Worm (Caenorhabditis elegans) whole organism, L1 larva: Measurements from ENCODE around the gene F59E12.17.

Source experiments
- C04F5.9 ChIP-seq: sonication (generic microtip); optimal IDR thresholded peaks from 2 replicates; lab custom pipeline; 2016; ENCODE audit warnings: missing genetic modification characterization, missing compliant biosample characterization
- C16A3.4 ChIP-seq: fragments of 150-350 bp; optimal IDR thresholded peaks from 2 replicates; lab custom pipeline; 2014; ENCODE audit warnings: missing biosample characterization, missing genetic modification characterization
- aly-2 ChIP-seq: fragments of 150-350 bp; optimal IDR thresholded peaks from 2 replicates; lab custom pipeline; 2014; ENCODE audit warnings: missing biosample characterization, missing genetic modification characterization
- ama-1 ChIP-seq: fragments of 150-350 bp; optimal IDR thresholded peaks from 2 replicates; lab custom pipeline; 2014
- ceh-8 ChIP-seq: fragments of 200-800 bp; sonication (Bioruptor generic); optimal IDR thresholded peaks from 2 replicates; lab custom pipeline; 2018; ENCODE audit warnings: mild to moderate bottlenecking, missing genetic modification characterization, moderate library complexity, missing compliant biosample characterization
- ceh-82 ChIP-seq, 3 experiments: fragments of 150-350 bp in 1 of 3; sonication (generic microtip) in 2 of 3; optimal IDR thresholded peaks; 2 replicates each; lab custom pipeline; 2014 to 2017; ENCODE audit warnings: missing biosample characterization in 3 of 3, missing genetic modification characterization in 3 of 3
- ceh-90 ChIP-seq: sonication (generic microtip); optimal IDR thresholded peaks from 2 replicates; lab custom pipeline; 2016; ENCODE audit warnings: missing genetic modification characterization, missing compliant biosample characterization
- dsc-1 ChIP-seq: sonication (generic microtip); optimal IDR thresholded peaks from 2 replicates; lab custom pipeline; 2016; ENCODE audit warnings: mild to moderate bottlenecking, missing genetic modification characterization, missing compliant biosample characterization
- efl-1 ChIP-seq, 4 experiments: fragments of 150-350 bp; optimal IDR thresholded peaks in 3 of 4; peaks in 1 of 4; 1 replicate in 1 of 4; 2 replicates in 3 of 4; lab custom pipeline; 2014; ENCODE audit warnings: missing biosample characterization in 2 of 4, missing genetic modification characterization in 2 of 4, missing genetic modification reagents in 2 of 4
- efl-3 ChIP-seq: fragments of 200-800 bp; sonication (Bioruptor generic); optimal IDR thresholded peaks from 2 replicates; lab custom pipeline; 2018; ENCODE audit warnings: mild to moderate bottlenecking, missing genetic modification characterization, missing compliant biosample characterization
- egl-13 ChIP-seq: sonication (generic microtip); optimal IDR thresholded peaks from 2 replicates; lab custom pipeline; 2016; ENCODE audit warnings: missing genotype, missing genetic modification reagents, missing genetic modification characterization, missing compliant biosample characterization
- egl-27 ChIP-seq, 2 experiments: fragments of 150-350 bp in 1 of 2; sonication (generic microtip); optimal IDR thresholded peaks; 3 replicates each; lab custom pipeline; 2017 to 2018; ENCODE audit warnings: missing biosample characterization in 2 of 2, missing genetic modification characterization in 2 of 2, missing genetic modification reagents in 2 of 2
- elt-2 ChIP-seq: sonication (generic microtip); optimal IDR thresholded peaks from 2 replicates; lab custom pipeline; 2016; ENCODE audit warnings: missing genetic modification characterization, mild to moderate bottlenecking, inconsistent platforms, missing compliant biosample characterization, missing genetic modification reagents
- ets-5 ChIP-seq: fragments of 200-800 bp; sonication (Bioruptor generic); IDR thresholded peaks from 2 replicates; pipeline ENCODE4 v1.3.6; 2022; ENCODE audit warnings: missing genetic modification characterization, missing compliant biosample characterization
- fkh-4 ChIP-seq: sonication (generic microtip); optimal IDR thresholded peaks from 2 replicates; lab custom pipeline; 2016; ENCODE audit warnings: missing compliant biosample characterization, missing genetic modification characterization, borderline replicate concordance
- hpl-2 ChIP-seq: fragments of 150-350 bp; optimal IDR thresholded peaks from 2 replicates; lab custom pipeline; 2014; ENCODE audit warnings: missing biosample characterization, missing genetic modification reagents, missing genetic modification characterization
- irx-1 ChIP-seq: sonication (generic microtip); optimal IDR thresholded peaks from 2 replicates; lab custom pipeline; 2016; ENCODE audit warnings: missing genetic modification characterization, missing compliant biosample characterization
- jun-1 ChIP-seq: fragments of 150-350 bp; optimal IDR thresholded peaks from 2 replicates; lab custom pipeline; 2014; ENCODE audit warnings: missing biosample characterization, missing genetic modification reagents, missing genetic modification characterization
- lin-35 ChIP-seq, 2 experiments: fragments of 150-350 bp; optimal IDR thresholded peaks; 2 replicates each; lab custom pipeline; 2014; ENCODE audit warnings: missing biosample characterization in 2 of 2, missing genetic modification characterization in 2 of 2, missing genetic modification reagents in 2 of 2
- lir-3 ChIP-seq: sonication (generic microtip); optimal IDR thresholded peaks from 2 replicates; lab custom pipeline; 2016; ENCODE audit warnings: mild to moderate bottlenecking, missing genetic modification characterization, moderate library complexity, missing compliant biosample characterization; ENCODE audit not compliant: poor library complexity
- lsy-2 ChIP-seq, 2 experiments: fragments of 150-350 bp; optimal IDR thresholded peaks; 2 replicates each; lab custom pipeline; 2014; ENCODE audit warnings: missing biosample characterization in 2 of 2, missing genetic modification characterization in 2 of 2
- mab-9 ChIP-seq: fragments of 200-800 bp; sonication (Bioruptor generic); IDR thresholded peaks from 2 replicates; pipeline ENCODE4 v1.3.6; 2022; ENCODE audit warnings: missing genetic modification reagents, missing genetic modification characterization, missing compliant biosample characterization
- mef-2 ChIP-seq: fragments of 150-350 bp; optimal IDR thresholded peaks from 2 replicates; lab custom pipeline; 2014; ENCODE audit warnings: missing biosample characterization, missing genetic modification characterization
- mep-1 ChIP-seq: fragments of 150-350 bp; optimal IDR thresholded peaks from 2 replicates; lab custom pipeline; 2014; ENCODE audit warnings: missing biosample characterization, missing genetic modification characterization
- nhr-12 ChIP-seq: sonication (generic microtip); optimal IDR thresholded peaks from 2 replicates; lab custom pipeline; 2017; ENCODE audit warnings: missing biosample characterization, missing genetic modification characterization
- nhr-237 ChIP-seq: fragments of 150-350 bp; optimal IDR thresholded peaks from 2 replicates; lab custom pipeline; 2014; ENCODE audit warnings: missing biosample characterization, missing genetic modification characterization
- nhr-77 ChIP-seq: fragments of 150-350 bp; optimal IDR thresholded peaks from 2 replicates; lab custom pipeline; 2014; ENCODE audit warnings: missing biosample characterization, missing genetic modification characterization
- nhr-84 ChIP-seq: sonication (generic microtip); optimal IDR thresholded peaks from 2 replicates; lab custom pipeline; 2017; ENCODE audit warnings: missing biosample characterization, missing genetic modification characterization
- pax-3 ChIP-seq: fragments of 200-800 bp; sonication (Bioruptor generic); optimal IDR thresholded peaks from 2 replicates; lab custom pipeline; 2018; ENCODE audit warnings: mild to moderate bottlenecking, missing genetic modification characterization, moderate library complexity, missing compliant biosample characterization
- sptf-1 ChIP-seq: fragments of 150-350 bp; optimal IDR thresholded peaks from 2 replicates; lab custom pipeline; 2014; ENCODE audit warnings: missing biosample characterization, missing genetic modification characterization
- tbx-2 ChIP-seq: sonication (generic microtip); optimal IDR thresholded peaks from 2 replicates; lab custom pipeline; 2016; ENCODE audit warnings: missing genetic modification characterization, missing compliant biosample characterization
- unc-30 ChIP-seq: sonication (generic microtip); optimal IDR thresholded peaks from 2 replicates; lab custom pipeline; 2017; ENCODE audit warnings: missing biosample characterization, missing genetic modification characterization
- unc-62 ChIP-seq: fragments of 150-350 bp; optimal IDR thresholded peaks from 2 replicates; lab custom pipeline; 2014; ENCODE audit warnings: missing biosample characterization, missing genetic modification reagents, missing genetic modification characterization
- zag-1 ChIP-seq: fragments of 150-350 bp; optimal IDR thresholded peaks from 2 replicates; lab custom pipeline; 2014; ENCODE audit warnings: missing biosample characterization, missing genetic modification characterization
- zip-4 ChIP-seq: fragments of 200-800 bp; sonication (Bioruptor generic); optimal IDR thresholded peaks from 2 replicates; lab custom pipeline; 2018; ENCODE audit warnings: mild to moderate bottlenecking, missing genetic modification characterization, moderate library complexity, missing compliant biosample characterization
- ztf-11 ChIP-seq, 2 experiments: sonication (generic microtip); optimal IDR thresholded peaks; 2 replicates each; lab custom pipeline; 2016 to 2017; ENCODE audit warnings: missing genetic modification characterization in 2 of 2, missing biosample characterization in 1 of 2, missing compliant biosample characterization in 1 of 2
- ztf-4 ChIP-seq: fragments of 150-350 bp; optimal IDR thresholded peaks from 2 replicates; lab custom pipeline; 2014; ENCODE audit warnings: missing biosample characterization, missing genetic modification characterization

The F59E12.17 gene

DNA sequence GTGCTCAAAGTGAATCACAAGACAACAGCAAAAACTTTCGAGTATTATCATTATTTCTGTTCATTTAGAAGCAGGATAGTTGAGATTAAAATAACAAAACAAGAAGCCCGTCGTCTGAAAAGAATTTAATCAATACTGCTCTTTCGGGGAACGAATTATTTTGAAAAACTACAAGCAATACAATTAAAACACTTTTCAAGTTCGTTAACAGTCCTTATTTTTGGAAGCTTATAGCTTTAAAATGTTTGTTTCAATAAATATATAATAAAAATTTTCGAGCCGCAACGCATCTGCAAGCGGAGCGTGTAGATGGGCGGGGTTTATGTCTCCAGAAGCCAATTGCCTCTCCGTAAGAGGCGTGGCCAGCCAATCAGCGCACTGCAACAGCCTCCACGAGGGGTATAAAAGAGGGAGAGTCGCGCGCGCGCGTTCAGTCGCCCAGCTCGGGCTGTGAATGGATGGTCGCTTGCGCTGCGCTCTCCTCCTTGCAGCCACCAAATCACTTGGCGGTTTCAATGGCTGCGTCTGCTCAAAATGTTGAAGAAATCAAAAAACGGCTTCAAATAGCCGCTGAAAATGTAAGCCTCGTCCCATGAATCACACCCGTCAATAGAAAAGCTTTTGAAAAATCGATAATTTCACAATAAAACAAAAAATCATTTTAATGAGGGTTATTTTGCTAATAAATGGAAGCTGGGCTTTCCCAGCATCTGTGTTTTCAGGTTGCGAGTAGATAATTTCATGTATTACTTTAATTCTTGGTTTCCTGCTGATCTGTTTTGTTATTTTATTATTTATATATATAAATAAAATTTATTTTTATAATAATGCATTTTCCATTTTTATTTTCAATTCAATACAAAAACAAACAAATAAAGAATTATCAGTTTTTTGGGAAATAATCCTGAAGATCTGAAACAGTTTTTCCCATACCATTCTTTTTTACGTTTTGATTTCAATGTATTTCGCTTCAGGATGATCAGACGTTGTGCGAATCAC, 11.8 kb upstream of the F59E12.17 start, which contains the start of the genes ift-43 and mdt-26 (continued):
- no peak for TF ChIP-seq unc-62 (GFP tag; lab: Kevin White, UChicago)
- TF ChIP-seq elt-2 (tag; lab: Kevin White, UChicago): peak; percentile 57
- peak; percentile 28 for TF ChIP-seq fkh-4
- TF ChIP-seq egl-13: peak; percentile 85
- TF ChIP-seq ama-1: peak; percentile 99
- TF ChIP-seq zag-1 (tag; lab: Kevin White, UChicago): no peak
- peak; percentile 82 for TF ChIP-seq jun-1 (tag; lab: Kevin White, UChicago)
- peak; percentile 17 to 89 (median 77) for TF ChIP-seq ceh-82 (tag; optimal IDR thresholded peaks at IDR 0.05; lab: Kevin White, UChicago)
- TF ChIP-seq C04F5.9 (tag; lab: Kevin White, UChicago): peak; percentile 56
- no peak for TF ChIP-seq nhr-84 (tag; lab: Kevin White, UChicago)
- TF ChIP-seq nhr-237 (tag; lab: Kevin White, UChicago): peak; percentile 74
- peak; percentile 87 for TF ChIP-seq irx-1 (tag; lab: Kevin White, UChicago)
- TF ChIP-seq nhr-77: peak; percentile 66
- peak; percentile 44 for TF ChIP-seq aly-2
- no peak for TF ChIP-seq ets-5 (GFP tag; lab: Robert Waterston, UW)
- no peak for TF ChIP-seq nhr-12 (tag; lab: Kevin White, UChicago)
- TF ChIP-seq efl-3 (GFP tag; lab: Kevin White, UChicago): peak; percentile 74
- peak; percentile 49 for TF ChIP-seq hpl-2 (GFP tag; lab: Kevin White, UChicago)
- TF ChIP-seq egl-27 (tag; optimal IDR thresholded peaks at IDR 0.05; lab: Kevin White, UChicago): no peak
- peak; percentile 77 for TF ChIP-seq zip-4 (GFP tag; lab: Kevin White, UChicago)
- TF ChIP-seq ztf-11 (tag; optimal IDR thresholded peaks at IDR 0.05; lab: Kevin White, UChicago): peak in 1 of 2 experiments; percentile 82
- TF ChIP-seq lsy-2 (tag; optimal IDR thresholded peaks at IDR 0.05; lab: Kevin White, UChicago): peak; percentile 83 to 90
- no peak for TF ChIP-seq unc-30 (tag; lab: Kevin White, UChicago)
- TF ChIP-seq mef-2: no peak
- peak; percentile 53 for TF ChIP-seq pax-3 (tag; lab: Kevin White, UChicago)
- peak; percentile 77 to 79 for TF ChIP-seq lin-35 (GFP tag; optimal IDR thresholded peaks at IDR 0.05; lab: Kevin White, UChicago)
- TF ChIP-seq mep-1 (tag; lab: Kevin White, UChicago): peak; percentile 74
- TF ChIP-seq mab-9: peak; percentile 80
- peak; percentile 53 for TF ChIP-seq lir-3 (tag; lab: Kevin White, UChicago)
- TF ChIP-seq C16A3.4 (tag; lab: Kevin White, UChicago): peak; percentile 76
- peak; percentile 73 for TF ChIP-seq ztf-4 (tag; lab: Kevin White, UChicago)
- TF ChIP-seq ceh-90 (tag; lab: Kevin White, UChicago): no peak
- no peak for TF ChIP-seq sptf-1 (tag; lab: Kevin White, UChicago)
- peak; percentile 93 for TF ChIP-seq dsc-1
- TF ChIP-seq ceh-8: peak; percentile 58

DNA sequence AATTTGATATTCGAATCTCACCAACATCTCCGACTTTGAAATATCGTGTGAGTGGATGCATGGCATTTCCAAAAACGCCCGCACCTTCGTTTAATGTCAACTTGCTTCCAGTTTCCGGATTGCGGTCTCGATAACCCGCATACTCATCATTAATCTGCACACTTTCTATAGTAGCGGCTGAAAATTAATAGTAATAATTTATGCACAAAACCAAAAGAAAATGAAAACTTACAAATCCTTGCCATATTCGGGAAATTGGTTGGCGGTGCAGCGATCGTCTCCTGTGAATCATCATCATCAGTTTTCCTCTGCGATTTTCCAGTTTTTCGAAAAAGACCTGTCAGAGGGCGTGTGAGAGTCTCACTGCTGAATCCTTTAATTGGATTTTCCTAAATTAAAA, 10.9 kb upstream of the F59E12.17 start:
- TF ChIP-seq mab-9 (peak; percentile 27; the same call in 1 of the 2 replicates), aly-2 (no peak)

DNA sequence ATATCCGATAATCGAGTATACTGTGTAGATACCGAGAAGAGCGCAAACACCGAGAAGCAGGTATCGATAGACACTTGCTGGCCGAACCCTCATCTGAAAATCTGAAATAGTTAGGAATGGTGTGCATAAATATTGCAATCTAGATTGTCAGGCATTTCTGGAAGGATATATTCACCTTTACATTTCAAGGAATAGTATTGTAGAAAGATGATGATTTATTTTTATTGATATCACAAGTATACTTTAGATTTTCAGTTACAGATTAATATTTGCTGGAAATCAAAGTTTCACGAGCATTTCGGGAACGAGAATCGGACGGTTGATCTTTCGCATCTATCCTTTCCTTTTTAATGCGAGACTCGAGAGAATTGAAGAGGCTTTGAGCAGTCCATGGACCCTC, 10.4 kb upstream of the F59E12.17 start, which contains the start of gene fut-3:
Gene fut-3 (minus strand): TSS at position 101 of the 400 bp plus-strand sequence.
- TF ChIP-seq efl-1 (optimal IDR thresholded peaks at IDR 0.05; lab: Kevin White, UChicago) (no peak), efl-1 (GFP tag; optimal IDR thresholded peaks at IDR 0.05 in 1 of 2; lab: Kevin White, UChicago) (peak in 1 of 2 experiments; percentile 39), tbx-2 (tag; lab: Kevin White, UChicago) (no peak)
